Worm (Caenorhabditis elegans) whole organism, L2 larva: ENCODE measurements around the gene F42C5.9.

Experiments used
- snpc-4 ChIP-seq: fragments of 150-350 bp; optimal IDR thresholded peaks from 2 replicates; lab custom pipeline; 2014; ENCODE audit warnings: missing biosample characterization, missing genetic modification characterization
- unc-39 ChIP-seq: fragments of 150-350 bp; optimal IDR thresholded peaks from 2 replicates; lab custom pipeline; 2014; ENCODE audit warnings: missing biosample characterization, missing genetic modification characterization

- TF ChIP-seq snpc-4 (peak; percentile 31), unc-39 (tag; lab: Kevin White, UChicago) (no peak)
Observed at ce11 chrIV:7319931-7320435, 3.1 kb upstream of the F42C5.9 start.
